Fruit fly (Drosophila melanogaster): ENCODE measurements around the gene CG1999.

DNA sequence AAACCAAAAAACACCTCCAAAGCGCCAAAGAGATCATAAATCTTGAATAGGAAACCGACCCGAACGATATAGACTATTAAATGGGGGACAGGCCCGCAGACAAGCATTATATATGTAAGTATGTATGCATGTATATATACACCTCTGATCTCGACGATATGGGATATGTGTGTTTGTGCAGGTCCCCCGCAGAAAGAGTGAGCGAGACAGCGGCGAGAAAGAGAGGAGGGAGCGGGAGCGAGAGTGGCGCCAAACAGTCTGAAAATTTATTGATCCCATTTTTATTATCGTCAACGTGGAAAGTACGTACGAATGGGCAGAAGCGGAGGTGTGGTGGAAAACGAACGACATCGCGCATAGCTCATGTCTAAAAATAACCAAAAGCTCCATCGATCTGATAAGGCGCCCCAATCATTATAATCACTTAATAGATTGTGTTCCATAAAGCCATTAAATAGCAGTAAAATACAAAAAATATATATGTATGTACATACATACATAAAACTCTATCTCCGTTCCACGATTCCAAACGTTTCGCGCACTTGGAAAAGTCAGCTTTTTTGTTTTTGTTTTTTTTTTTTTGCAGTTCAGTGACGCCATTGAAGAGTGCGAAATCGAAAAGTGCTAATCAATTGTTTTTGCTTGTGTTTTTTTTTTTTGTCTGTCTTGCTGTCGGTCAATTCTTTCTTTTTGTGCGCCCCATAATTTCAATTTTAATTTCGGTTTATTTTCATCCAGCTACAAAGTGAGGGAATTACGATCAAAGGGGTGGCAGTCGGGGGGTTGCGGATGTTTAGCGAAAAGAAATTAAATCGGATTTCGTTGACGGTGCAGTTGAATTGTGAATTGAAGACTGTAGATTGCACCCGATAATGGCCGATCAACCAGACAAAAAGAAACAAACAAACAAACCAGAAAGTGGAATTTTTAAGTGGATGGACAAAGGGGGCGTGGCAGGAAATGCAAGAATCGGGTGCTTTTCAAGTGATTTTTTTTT, 41.1 kb upstream of the CG1999 start:
- TF ChIP-seq gl (tag; optimal IDR thresholded peaks at IDR 0.05) = no peak
- no peak for TF ChIP-seq CG4496 (GFP tag; IDR thresholded peaks at IDR 0.05)
- TF ChIP-seq CG12605 (GFP tag; IDR thresholded peaks at IDR 0.05) = no peak
- TF ChIP-seq fd96Ca (GFP tag; IDR thresholded peaks at IDR 0.05) = no peak
- no peak for TF ChIP-seq CG9948 (tag; optimal IDR thresholded peaks at IDR 0.05)
- TF ChIP-seq EcR (GFP tag; optimal IDR thresholded peaks at IDR 0.05) = no peak
